Worm (Caenorhabditis elegans): ENCODE results near the gene scl-3.

The scl-3 gene

ce11 chrIV:13070142-13070541 is 10.8 kb downstream of the scl-3 start, which contains the start of gene scl-7:
scl-7 (plus strand) TSS chrIV:13070442.
- no peak for TF ChIP-seq ces-1 (GFP tag; optimal IDR thresholded peaks at IDR 0.05)
- no peak for TF ChIP-seq unc-39 (tag; optimal IDR thresholded peaks at IDR 0.05)
- no peak for TF ChIP-seq flh-1 (GFP tag; optimal IDR thresholded peaks at IDR 0.05)
- no peak for TF ChIP-seq mls-2 (tag; optimal IDR thresholded peaks at IDR 0.05)
- TF ChIP-seq ceh-39 (tag; optimal IDR thresholded peaks at IDR 0.05), result no peak
- no peak for TF ChIP-seq elt-1 (tag; optimal IDR thresholded peaks at IDR 0.05; ENCODE audit: borderline replicate concordance, insufficient read depth)
- no peak for TF ChIP-seq nhr-12 (tag; optimal IDR thresholded peaks at IDR 0.05)
- TF ChIP-seq blmp-1 (tag; optimal IDR thresholded peaks at IDR 0.05), result no peak
- TF ChIP-seq nhr-237 (tag; optimal IDR thresholded peaks at IDR 0.05), result no peak
- TF ChIP-seq nhr-76 (tag; optimal IDR thresholded peaks at IDR 0.05), result no peak
- no peak for TF ChIP-seq unc-120 (tag; optimal IDR thresholded peaks at IDR 0.05; ENCODE audit: poor library complexity, severe bottlenecking)
- no peak for TF ChIP-seq elt-3 (tag; optimal IDR thresholded peaks at IDR 0.05)
- no peak for TF ChIP-seq cnd-1 (tag; optimal IDR thresholded peaks at IDR 0.05)
- no peak for TF ChIP-seq zip-8 (tag; optimal IDR thresholded peaks at IDR 0.05)
- no peak for TF ChIP-seq ceh-83 (GFP tag; optimal IDR thresholded peaks at IDR 0.05)

- TF ChIP-seq nhr-2 (tag; optimal IDR thresholded peaks at IDR 0.05) (no peak), lin-13 (tag; optimal IDR thresholded peaks at IDR 0.05) (no peak), nhr-12 (tag; optimal IDR thresholded peaks at IDR 0.05) (no peak), ces-1 (GFP tag; optimal IDR thresholded peaks at IDR 0.05) (no peak), unc-39 (tag; optimal IDR thresholded peaks at IDR 0.05) (no peak), flh-1 (GFP tag; optimal IDR thresholded peaks at IDR 0.05) (no peak), zip-8 (tag; optimal IDR thresholded peaks at IDR 0.05) (no peak), ceh-83 (GFP tag; optimal IDR thresholded peaks at IDR 0.05) (no peak), unc-62 (GFP tag; optimal IDR thresholded peaks at IDR 0.05) (no peak), elt-1 (tag; optimal IDR thresholded peaks at IDR 0.05; ENCODE audit: borderline replicate concordance, insufficient read depth) (no peak), hlh-1 (tag; optimal IDR thresholded peaks at IDR 0.05) (no peak), ceh-39 (tag; optimal IDR thresholded peaks at IDR 0.05) (no peak), lsy-2 (tag; optimal IDR thresholded peaks at IDR 0.05) (no peak), pha-4 (tag; optimal IDR thresholded peaks at IDR 0.05) (no peak), snpc-4 (tag; optimal IDR thresholded peaks at IDR 0.05) (no peak), nhr-76 (tag; optimal IDR thresholded peaks at IDR 0.05) (no peak), blmp-1 (tag; optimal IDR thresholded peaks at IDR 0.05) (no peak), lin-32 (GFP tag; optimal IDR thresholded peaks at IDR 0.05) (no peak), cnd-1 (tag; optimal IDR thresholded peaks at IDR 0.05) (no peak), sem-2 (GFP tag; optimal IDR thresholded peaks at IDR 0.05) (no peak)
These were observed 12.1 kb downstream of the scl-3 start, which contains the start of gene scl-8 for ce11 chrIV:13071445-13071844. scl-8 (plus strand) TSS chrIV:13071745.

- TF ChIP-seq nhr-76 (tag; optimal IDR thresholded peaks at IDR 0.05), result no peak
- no peak for TF ChIP-seq lin-32 (GFP tag; optimal IDR thresholded peaks at IDR 0.05)
- TF ChIP-seq zip-8 (tag; optimal IDR thresholded peaks at IDR 0.05), result no peak
These were observed 16.4 kb downstream of the scl-3 start for ce11 chrIV:13075625-13076252.

- TF ChIP-seq cnd-1 (tag; optimal IDR thresholded peaks at IDR 0.05), result no peak
- no peak for TF ChIP-seq bed-3 (GFP tag; optimal IDR thresholded peaks at IDR 0.05)
- no peak for TF ChIP-seq lsy-2 (tag; optimal IDR thresholded peaks at IDR 0.05)
- TF ChIP-seq nhr-28 (tag; optimal IDR thresholded peaks at IDR 0.05), result no peak
- no peak for TF ChIP-seq ham-2 (GFP tag; optimal IDR thresholded peaks at IDR 0.05)
- TF ChIP-seq unc-120 (tag; optimal IDR thresholded peaks at IDR 0.05; ENCODE audit: poor library complexity, severe bottlenecking), result no peak
- TF ChIP-seq tbx-8 (GFP tag; optimal IDR thresholded peaks at IDR 0.05), result no peak
- no peak for TF ChIP-seq mls-2 (tag; optimal IDR thresholded peaks at IDR 0.05)
- no peak for TF ChIP-seq lin-13 (tag; optimal IDR thresholded peaks at IDR 0.05)
- TF ChIP-seq snpc-4 (tag; optimal IDR thresholded peaks at IDR 0.05), result no peak
- TF ChIP-seq sem-2 (GFP tag; optimal IDR thresholded peaks at IDR 0.05), result no peak
- no peak for TF ChIP-seq unc-39 (tag; optimal IDR thresholded peaks at IDR 0.05)
- no peak for TF ChIP-seq ceh-83 (GFP tag; optimal IDR thresholded peaks at IDR 0.05)
- no peak for TF ChIP-seq pha-4 (tag; optimal IDR thresholded peaks at IDR 0.05)
- no peak for TF ChIP-seq drap-1 (GFP tag; optimal IDR thresholded peaks at IDR 0.05)
- no peak for TF ChIP-seq unc-62 (GFP tag; optimal IDR thresholded peaks at IDR 0.05)
- TF ChIP-seq lin-32 (GFP tag; optimal IDR thresholded peaks at IDR 0.05), result no peak
These were observed 17.2 kb downstream of the scl-3 start, which contains the start of gene C39E9.7 for ce11 chrIV:13076620-13077019. C39E9.7 (minus strand) TSS chrIV:13076720.

ce11 chrIV:13077694-13078093 is 18.3 kb downstream of the scl-3 start:
- TF ChIP-seq M03D4.4 (tag; optimal IDR thresholded peaks at IDR 0.05) (no peak), ceh-39 (tag; optimal IDR thresholded peaks at IDR 0.05) (no peak), drap-1 (GFP tag; optimal IDR thresholded peaks at IDR 0.05) (no peak), ces-1 (GFP tag; optimal IDR thresholded peaks at IDR 0.05) (no peak), sptf-1 (tag; optimal IDR thresholded peaks at IDR 0.05) (no peak), nhr-12 (tag; optimal IDR thresholded peaks at IDR 0.05) (no peak), pha-4 (tag; optimal IDR thresholded peaks at IDR 0.05) (no peak), bed-3 (GFP tag; optimal IDR thresholded peaks at IDR 0.05) (no peak), mep-1 (tag; optimal IDR thresholded peaks at IDR 0.05) (no peak), elt-3 (tag; optimal IDR thresholded peaks at IDR 0.05) (no peak), mab-5 (tag; optimal IDR thresholded peaks at IDR 0.05) (no peak)

Measured in whole organism, mixed stage, embryonic.